Fruit fly (Drosophila melanogaster): ENCODE results near the gene CG13630.

Gene CG13630

dm6 chr3R:24764971-24765370 lies 45.8 kb upstream of the CG13630 start, which contains the start of gene AstA:
Gene AstA (minus strand): TSS chr3R:24765071.
- TF ChIP-seq rib (GFP tag; IDR thresholded peaks at IDR 0.05) (no peak), Ets65A (GFP tag) (peak; percentile 43)

dm6 chr3R:24753561-24754027 lies 34.4 kb upstream of the CG13630 start, which contains the start of gene asp:
Gene asp (plus strand): TSS chr3R:24753849.
- TF ChIP-seq Awh (GFP tag; IDR thresholded peaks at IDR 0.05) (no peak), ranshi (GFP tag; IDR thresholded peaks at IDR 0.05) (no peak), CG2116 (GFP tag; optimal IDR thresholded peaks at IDR 0.05) (peak; percentile 92), CG1603 (tag; optimal IDR thresholded peaks at IDR 0.05) (no peak), CG3838 (GFP tag; optimal IDR thresholded peaks at IDR 0.05) (no peak), vnd (GFP tag; IDR thresholded peaks at IDR 0.05; ENCODE audit: partially characterized antibody) (peak; percentile 85), Fer3 (tag; optimal IDR thresholded peaks at IDR 0.05) (no peak), pan (optimal IDR thresholded peaks at IDR 0.05) (no peak), pan (GFP tag; optimal IDR thresholded peaks at IDR 0.05 in 1 of 2, IDR thresholded peaks at IDR 0.05 in 1 of 2) (no peak), Hr3 (GFP tag; optimal IDR thresholded peaks at IDR 0.05) (peak; percentile 30), Dll (GFP tag; IDR thresholded peaks at IDR 0.05; ENCODE audit: partially characterized antibody) (peak; percentile 93), Poxn (GFP tag; IDR thresholded peaks at IDR 0.05) (no peak), CG17359 (tag; optimal IDR thresholded peaks at IDR 0.05) (no peak), CG13775 (GFP tag; optimal IDR thresholded peaks at IDR 0.05) (no peak), exex (tag; optimal IDR thresholded peaks at IDR 0.05) (no peak), CG6683 (GFP tag; optimal IDR thresholded peaks at IDR 0.05) (no peak), CG3847 (GFP tag; IDR thresholded peaks at IDR 0.05) (peak; percentile 39; the same call in 1 of the 2 replicates), CG14710 (tag; optimal IDR thresholded peaks at IDR 0.05) (peak; percentile 73), CG7745 (tag; optimal IDR thresholded peaks at IDR 0.05) (no peak), seq (GFP tag; IDR thresholded peaks at IDR 0.05) (no peak), toy (GFP tag; IDR thresholded peaks at IDR 0.05) (no peak), bigmax (GFP tag; optimal IDR thresholded peaks at IDR 0.05) (peak; percentile 65), pfk (GFP tag; optimal IDR thresholded peaks at IDR 0.05) (no peak), Opbp (GFP tag; IDR thresholded peaks at IDR 0.05; ENCODE audit: partially characterized antibody) (peak; percentile 76; the same call in 2 of the 3 replicates), CG10274 (GFP tag; optimal IDR thresholded peaks at IDR 0.05) (no peak), CG1647 (GFP tag; optimal IDR thresholded peaks at IDR 0.05) (no peak), CG9932 (GFP tag; IDR thresholded peaks at IDR 0.05) (0 out of 2 replicates have a peak, but pooled peaks have one; percentile 30), az2 (GFP tag; optimal IDR thresholded peaks at IDR 0.05) (peak; percentile 30), oc (tag; optimal IDR thresholded peaks at IDR 0.05) (no peak), CG31388 (GFP tag; optimal IDR thresholded peaks at IDR 0.05) (no peak), fu2 (GFP tag; optimal IDR thresholded peaks at IDR 0.05) (no peak), wdn (GFP tag; IDR thresholded peaks at IDR 0.05) (no peak), CG16815 (GFP tag; optimal IDR thresholded peaks at IDR 0.05) (no peak), CG2199 (GFP tag; IDR thresholded peaks at IDR 0.05) (no peak), nmo (GFP tag; optimal IDR thresholded peaks at IDR 0.05) (peak; percentile 54), ro (GFP tag; IDR thresholded peaks at IDR 0.05) (no peak), CG34422 (GFP tag; IDR thresholded peaks at IDR 0.05) (no peak), en (GFP tag; optimal IDR thresholded peaks at IDR 0.05) (no peak), CG5953 (GFP tag; IDR thresholded peaks at IDR 0.05) (no peak), Lim3 (GFP tag; IDR thresholded peaks at IDR 0.05) (no peak), dimm (GFP tag; IDR thresholded peaks at IDR 0.05) (no peak), Stat92E (GFP tag; optimal IDR thresholded peaks at IDR 0.05) (no peak), CG4854 (GFP tag; optimal IDR thresholded peaks at IDR 0.05) (no peak), pnt (GFP tag; optimal IDR thresholded peaks at IDR 0.05) (no peak), CG16779 (GFP tag; IDR thresholded peaks at IDR 0.05) (no peak), GATAe (GFP tag; conservative IDR thresholded peaks at IDR 0.05) (no peak), CG13624 (GFP tag; optimal IDR thresholded peaks at IDR 0.05) (no peak), Ravus (GFP tag; IDR thresholded peaks at IDR 0.05) (no peak)

Measured in whole organism, embryonic.